Worm (Caenorhabditis elegans) whole organism, L3 larva: Measurements from ENCODE around the gene F25D1.8.

ENCODE experiments used
- ZK546.5 ChIP-seq: sonication (generic microtip); optimal IDR thresholded peaks from 2 replicates; lab custom pipeline; 2017; ENCODE audit warnings: missing biosample characterization, missing genetic modification characterization
- egl-27 ChIP-seq: sonication (generic microtip); optimal IDR thresholded peaks from 4 replicates; lab custom pipeline; 2017; ENCODE audit warnings: missing biosample characterization, missing genetic modification reagents, missing genetic modification characterization
- eor-1 ChIP-seq, 2 experiments: fragments of 150-350 bp; optimal IDR thresholded peaks; 2 replicates each; lab custom pipeline; 2014 to 2018; ENCODE audit warnings: missing biosample characterization in 2 of 2, missing genetic modification characterization in 2 of 2
- fos-1 ChIP-seq: fragments of 150-350 bp; optimal IDR thresholded peaks from 2 replicates; lab custom pipeline; 2014; ENCODE audit warnings: missing biosample characterization, missing genetic modification characterization
- nhr-11 ChIP-seq: fragments of 150-350 bp; optimal IDR thresholded peaks from 2 replicates; lab custom pipeline; 2014; ENCODE audit warnings: missing biosample characterization, missing genetic modification characterization
- nhr-25 ChIP-seq: sonication (generic microtip); optimal IDR thresholded peaks from 2 replicates; lab custom pipeline; 2017; ENCODE audit warnings: missing biosample characterization, missing genetic modification characterization
- pqm-1 ChIP-seq: fragments of 150-350 bp; optimal IDR thresholded peaks from 2 replicates; lab custom pipeline; 2017; ENCODE audit warnings: missing biosample characterization, missing genetic modification characterization, inconsistent platforms
- sea-2 ChIP-seq: fragments of 150-350 bp; sonication (generic microtip); optimal IDR thresholded peaks from 4 replicates; lab custom pipeline; 2014; ENCODE audit warnings: missing biosample characterization, missing genetic modification reagents, missing genetic modification characterization
- snpc-4 ChIP-seq: fragments of 150-350 bp; optimal IDR thresholded peaks from 2 replicates; lab custom pipeline; 2014; ENCODE audit warnings: missing biosample characterization, missing genetic modification characterization

- TF ChIP-seq nhr-25 (tag; lab: Kevin White, UChicago) (no peak), eor-1 (tag; optimal IDR thresholded peaks at IDR 0.05; lab: Kevin White, UChicago) (no peak), nhr-11 (tag; lab: Kevin White, UChicago) (no peak), fos-1 (tag; lab: Kevin White, UChicago) (no peak), pqm-1 (tag; lab: Kevin White, UChicago) (no peak), ZK546.5 (tag; lab: Kevin White, UChicago) (no peak), sea-2 (GFP tag; lab: Kevin White, UChicago) (no peak), snpc-4 (tag; lab: Kevin White, UChicago) (no peak), egl-27 (tag; lab: Kevin White, UChicago) (no peak)
Observed at ce11 chrV:10572614-10573013, 33.4 kb downstream of the F25D1.8 start, which contains the start of gene del-6.
